Worm (Caenorhabditis elegans) whole organism, L4 larva: Measurements from ENCODE around the gene srsx-15.

Source experiments
- F10B5.3 ChIP-seq: sonication (generic microtip); optimal IDR thresholded peaks from 2 replicates; lab custom pipeline; 2016; ENCODE audit warnings: mild to moderate bottlenecking, missing genetic modification characterization, missing compliant biosample characterization
- F26F4.8 ChIP-seq: fragments of 200-800 bp; sonication (Bioruptor generic); conservative IDR thresholded peaks from 2 replicates; pipeline ENCODE4 v1.3.6; 2022; ENCODE audit warnings: missing genetic modification characterization, missing compliant biosample characterization
- F37D6.2 ChIP-seq: sonication (generic microtip); optimal IDR thresholded peaks from 2 replicates; lab custom pipeline; 2016; ENCODE audit warnings: mild to moderate bottlenecking, missing genetic modification characterization, missing compliant biosample characterization
- F49E8.2 ChIP-seq: sonication (generic microtip); optimal IDR thresholded peaks from 2 replicates; lab custom pipeline; 2016; ENCODE audit warnings: missing compliant biosample characterization, mild to moderate bottlenecking, missing genetic modification characterization, borderline replicate concordance
- Y48G9A.11 ChIP-seq: fragments of 200-800 bp; sonication (Bioruptor generic); IDR thresholded peaks from 2 replicates; pipeline ENCODE4 v1.3.6; 2022; ENCODE audit warnings: missing genetic modification reagents, missing genetic modification characterization, missing compliant biosample characterization
- aha-1 ChIP-seq: fragments of 150-350 bp; peaks from one replicate; lab custom pipeline; 2014; ENCODE audit warnings: missing biosample characterization, missing genetic modification characterization
- ceh-28 ChIP-seq: fragments of 150-350 bp; optimal IDR thresholded peaks from 2 replicates; lab custom pipeline; 2014; ENCODE audit warnings: missing biosample characterization, missing genetic modification reagents, missing genetic modification characterization
- ceh-32 ChIP-seq: sonication (generic microtip); optimal IDR thresholded peaks from 2 replicates; lab custom pipeline; 2016; ENCODE audit warnings: mild to moderate bottlenecking, missing genetic modification characterization, missing compliant biosample characterization; ENCODE audit not compliant: poor library complexity
- ctbp-1 ChIP-seq: fragments of 200-800 bp; sonication (Bioruptor generic); IDR thresholded peaks from 2 replicates; pipeline ENCODE4 v1.3.6; 2022; ENCODE audit warnings: missing genetic modification reagents, missing genetic modification characterization, missing compliant biosample characterization
- daf-16 ChIP-seq, 3 experiments: sonication (generic microtip); optimal IDR thresholded peaks; 2 replicates each; lab custom pipeline; 2016 to 2017; ENCODE audit warnings: missing genetic modification characterization in 3 of 3, missing genetic modification reagents in 3 of 3, mild to moderate bottlenecking in 2 of 3, missing compliant biosample characterization in 2 of 3, missing biosample characterization in 1 of 3, moderate library complexity in 1 of 3
- dmd-6 ChIP-seq: fragments of 200-800 bp; sonication (Bioruptor generic); IDR thresholded peaks from 2 replicates; pipeline ENCODE4 v1.3.6; 2022; ENCODE audit warnings: missing genetic modification reagents, missing genetic modification characterization, missing compliant biosample characterization
- dmd-8 ChIP-seq: fragments of 200-800 bp; sonication (Bioruptor generic); IDR thresholded peaks from 2 replicates; pipeline ENCODE4 v1.3.6; 2022; ENCODE audit warnings: missing genetic modification characterization, missing compliant biosample characterization
- duxl-1 ChIP-seq: sonication (generic microtip); optimal IDR thresholded peaks from 2 replicates; lab custom pipeline; 2016; ENCODE audit warnings: mild to moderate bottlenecking, missing genetic modification characterization, moderate library complexity, missing compliant biosample characterization; ENCODE audit not compliant: poor library complexity
- hif-1 ChIP-seq, 2 experiments: sonication (generic microtip); optimal IDR thresholded peaks; 2 replicates each; lab custom pipeline; 2016 to 2017; ENCODE audit warnings: missing compliant biosample characterization in 2 of 2, missing genetic modification characterization in 2 of 2, missing genetic modification reagents in 2 of 2, missing genotype in 2 of 2, mild to moderate bottlenecking in 1 of 2
- hlh-30 ChIP-seq: sonication (generic microtip); optimal IDR thresholded peaks from 2 replicates; lab custom pipeline; 2017; ENCODE audit warnings: antibody characterized with exemption, mild to moderate bottlenecking, missing genetic modification characterization, missing compliant biosample characterization; ENCODE audit not compliant: insufficient read depth
- hmg-1.1 ChIP-seq: fragments of 200-800 bp; sonication (Bioruptor generic); IDR thresholded peaks from 2 replicates; pipeline ENCODE4 v1.3.6; 2022; ENCODE audit warnings: missing genetic modification reagents, missing genetic modification characterization, missing compliant biosample characterization
- lin-15B ChIP-seq: fragments of 150-350 bp; sonication (generic microtip); optimal IDR thresholded peaks from 3 replicates; lab custom pipeline; 2014; ENCODE audit warnings: missing biosample characterization, missing genetic modification characterization
- lin-38 ChIP-seq: fragments of 200-800 bp; sonication (Bioruptor generic); IDR thresholded peaks from 2 replicates; pipeline ENCODE4 v1.3.6; 2022; ENCODE audit warnings: missing genetic modification reagents, missing genetic modification characterization, missing compliant biosample characterization
- lsy-2 ChIP-seq, 2 experiments: fragments of 150-350 bp in 1 of 2; sonication (generic microtip) in 1 of 2; optimal IDR thresholded peaks; 2 replicates each; lab custom pipeline; 2014 to 2017; ENCODE audit warnings: missing biosample characterization in 2 of 2, missing genetic modification characterization in 2 of 2
- mdl-1 ChIP-seq, 2 experiments: fragments of 150-350 bp in 1 of 2; sonication (generic microtip) in 1 of 2; optimal IDR thresholded peaks; 2 replicates each; lab custom pipeline; 2014 to 2017; ENCODE audit warnings: missing biosample characterization in 2 of 2, missing genetic modification characterization in 2 of 2
- mdt-29 ChIP-seq: fragments of 200-800 bp; sonication (Bioruptor generic); IDR thresholded peaks from 2 replicates; pipeline ENCODE4 v1.3.6; 2022; ENCODE audit warnings: missing genetic modification reagents, missing genetic modification characterization, missing compliant biosample characterization
- mes-2 ChIP-seq: sonication (generic microtip); optimal IDR thresholded peaks from 2 replicates; lab custom pipeline; 2016; ENCODE audit warnings: missing genotype, mild to moderate bottlenecking, missing genetic modification characterization, missing compliant biosample characterization; ENCODE audit not compliant: poor library complexity, severe bottlenecking
- mxl-2 ChIP-seq: fragments of 200-800 bp; sonication (Bioruptor generic); conservative IDR thresholded peaks from 2 replicates; pipeline ENCODE4 v1.3.6; 2022; ENCODE audit warnings: missing genetic modification reagents, missing genetic modification characterization, missing compliant biosample characterization
- nhr-102 ChIP-seq: sonication (generic microtip); optimal IDR thresholded peaks from 2 replicates; lab custom pipeline; 2016; ENCODE audit warnings: mild to moderate bottlenecking, missing genetic modification characterization, moderate library complexity, missing compliant biosample characterization
- nhr-6 ChIP-seq: fragments of 150-350 bp; optimal IDR thresholded peaks from 2 replicates; lab custom pipeline; 2014; ENCODE audit warnings: missing biosample characterization, missing genetic modification characterization
- nhr-77 ChIP-seq: fragments of 150-350 bp; optimal IDR thresholded peaks from 2 replicates; lab custom pipeline; 2014; ENCODE audit warnings: missing biosample characterization, missing genetic modification characterization
- php-3 ChIP-seq: fragments of 200-800 bp; sonication (Bioruptor generic); IDR thresholded peaks from 2 replicates; pipeline ENCODE4 v1.3.6; 2022; ENCODE audit warnings: missing genetic modification reagents, missing genetic modification characterization, missing compliant biosample characterization
- set-16 ChIP-seq: fragments of 200-800 bp; sonication (Bioruptor generic); IDR thresholded peaks from 2 replicates; pipeline ENCODE4 v1.3.6; 2022; ENCODE audit warnings: missing genetic modification reagents, missing genetic modification characterization, missing compliant biosample characterization
- tag-97 ChIP-seq: fragments of 200-800 bp; sonication (Bioruptor generic); IDR thresholded peaks from 2 replicates; pipeline ENCODE4 v1.3.6; 2022; ENCODE audit warnings: missing genetic modification characterization, missing compliant biosample characterization
- tra-1 ChIP-seq: fragments of 200-800 bp; sonication (Bioruptor generic); IDR thresholded peaks from 2 replicates; pipeline ENCODE4 v1.3.6; 2022; ENCODE audit warnings: missing genetic modification reagents, missing genetic modification characterization, missing compliant biosample characterization
- unc-62 ChIP-seq, 3 experiments: fragments of 150-350 bp in 1 of 3; sonication (generic microtip); optimal IDR thresholded peaks in 2 of 3; peaks in 1 of 3; 1 replicate in 1 of 3; 2 replicates in 2 of 3; lab custom pipeline; 2014 to 2017; ENCODE audit warnings: missing biosample characterization in 3 of 3, missing genetic modification characterization in 3 of 3, missing genetic modification reagents in 3 of 3, missing genotype in 1 of 3
- zfp-3 ChIP-seq: fragments of 200-800 bp; sonication (Bioruptor generic); conservative IDR thresholded peaks from 2 replicates; pipeline ENCODE4 v1.3.6; 2022; ENCODE audit warnings: missing genetic modification reagents, missing genetic modification characterization, missing compliant biosample characterization
- zip-2 ChIP-seq: fragments of 150-350 bp; optimal IDR thresholded peaks from 2 replicates; lab custom pipeline; 2014; ENCODE audit warnings: missing biosample characterization, missing genetic modification characterization

srsx-15 gene

ce11 chrIV:5580588-5581308 lies 42.9 kb downstream of the srsx-15 start (continued):
- no peak for TF ChIP-seq daf-16 (GFP tag; optimal IDR thresholded peaks at IDR 0.05; lab: Kevin White, UChicago)
- TF ChIP-seq daf-16 (tag; optimal IDR thresholded peaks at IDR 0.05; lab: Kevin White, UChicago): peak; percentile 65
- no peak for TF ChIP-seq tag-97 (GFP tag; lab: Robert Waterston, UW)
- no peak for TF ChIP-seq Y48G9A.11 (GFP tag; lab: Robert Waterston, UW)
- TF ChIP-seq F49E8.2 (tag; lab: Kevin White, UChicago): no peak
- TF ChIP-seq ctbp-1 (GFP tag; lab: Robert Waterston, UW): no peak
- no peak for TF ChIP-seq php-3 (GFP tag; lab: Robert Waterston, UW)
- no peak for TF ChIP-seq ceh-28
- TF ChIP-seq tra-1 (GFP tag; lab: Robert Waterston, UW): no peak
- no peak for TF ChIP-seq dmd-8 (GFP tag; lab: Robert Waterston, UW)
- no peak for TF ChIP-seq duxl-1 (tag; lab: Kevin White, UChicago)
- TF ChIP-seq zfp-3 (GFP tag; lab: Robert Waterston, UW): no peak
- TF ChIP-seq lin-15B: no peak
- TF ChIP-seq nhr-102 (tag; lab: Kevin White, UChicago): no peak
- TF ChIP-seq mdl-1 (tag; optimal IDR thresholded peaks at IDR 0.05; lab: Kevin White, UChicago): no peak
- TF ChIP-seq F26F4.8 (GFP tag; lab: Robert Waterston, UW): no peak
- no peak for TF ChIP-seq mes-2 (tag; lab: Kevin White, UChicago)
- no peak for TF ChIP-seq nhr-6 (tag; lab: Kevin White, UChicago)
- no peak for TF ChIP-seq ceh-32 (tag; lab: Kevin White, UChicago)
- TF ChIP-seq mdt-29 (GFP tag; lab: Robert Waterston, UW): no peak
- TF ChIP-seq lsy-2 (tag; optimal IDR thresholded peaks at IDR 0.05; lab: Kevin White, UChicago): no peak
- TF ChIP-seq dmd-6 (GFP tag; lab: Robert Waterston, UW): no peak
- peak; percentile 7 for TF ChIP-seq aha-1 (tag; lab: Kevin White, UChicago)
- TF ChIP-seq hlh-30 (tag; lab: Kevin White, UChicago): peak; percentile 45
- TF ChIP-seq lin-38 (GFP tag; lab: Robert Waterston, UW): no peak
- TF ChIP-seq hif-1 (tag; optimal IDR thresholded peaks at IDR 0.05; lab: Kevin White, UChicago): no peak
- peak in 1 of 2 experiments; percentile 95 for TF ChIP-seq unc-62 (GFP tag; optimal IDR thresholded peaks at IDR 0.05 in 1 of 2; lab: Kevin White, UChicago)
- no peak for TF ChIP-seq unc-62 (tag; optimal IDR thresholded peaks at IDR 0.05; lab: Kevin White, UChicago)
- TF ChIP-seq, all 104 proteins: peak for 6

DNA sequence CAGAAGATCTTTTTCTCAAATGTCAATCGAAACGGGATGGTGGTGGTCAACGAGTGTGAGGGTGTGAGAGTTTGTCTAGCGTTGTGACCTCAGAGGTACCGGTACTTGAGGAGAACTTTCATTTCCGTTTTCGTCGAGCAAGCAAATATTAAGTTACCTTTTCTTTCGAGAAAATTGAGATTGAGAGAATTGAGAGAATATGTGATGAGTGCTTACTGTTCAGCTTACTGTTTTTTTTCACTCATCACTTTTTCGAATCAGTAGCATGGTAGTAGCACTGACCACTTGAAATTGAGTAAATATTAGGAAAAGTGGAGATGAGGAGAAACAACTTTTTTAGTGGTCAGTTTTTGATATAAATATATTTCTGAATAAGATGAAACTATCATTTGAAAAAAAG lies 49.6 kb downstream of the srsx-15 start, which contains the start of gene T12E12.6:
Gene T12E12.6 (minus strand): TSS at position 101 of the 400 bp plus-strand sequence.
- no peak for TF ChIP-seq F37D6.2 (tag; lab: Kevin White, UChicago)
- TF ChIP-seq nhr-6 (tag; lab: Kevin White, UChicago): no peak
- no peak for TF ChIP-seq F10B5.3
- TF ChIP-seq nhr-77 (tag; lab: Kevin White, UChicago): no peak
- no peak for TF ChIP-seq set-16
- TF ChIP-seq daf-16 (GFP tag; optimal IDR thresholded peaks at IDR 0.05; lab: Kevin White, UChicago): no peak
- TF ChIP-seq daf-16 (tag; optimal IDR thresholded peaks at IDR 0.05; lab: Kevin White, UChicago): no peak
- TF ChIP-seq mxl-2 (GFP tag; lab: Robert Waterston, UW): no peak
- no peak for TF ChIP-seq hmg-1.1 (GFP tag; lab: Robert Waterston, UW)
- no peak for TF ChIP-seq tra-1 (GFP tag; lab: Robert Waterston, UW)
- TF ChIP-seq, all 104 proteins: peak for 0

DNA sequence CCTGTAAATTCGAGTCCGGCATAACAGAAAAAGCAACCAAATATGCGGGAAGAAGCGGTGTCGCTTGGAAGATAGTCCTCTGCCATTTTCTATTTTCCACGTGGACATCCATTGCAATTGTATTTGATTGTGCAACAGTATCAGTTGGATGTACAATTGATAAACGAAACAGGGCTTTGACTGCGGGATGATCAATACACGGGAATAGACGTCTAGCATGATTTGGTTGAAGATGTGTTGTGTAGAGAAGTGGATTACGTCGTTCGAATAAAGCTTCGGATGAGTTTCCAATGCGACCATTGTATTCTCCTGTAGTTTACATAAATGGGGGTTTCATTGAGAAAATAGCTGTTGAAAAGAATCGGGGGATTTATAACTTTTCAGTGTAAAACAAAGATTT lies 50.9 kb downstream of the srsx-15 start:
- TF ChIP-seq unc-62 (GFP tag; optimal IDR thresholded peaks at IDR 0.05 in 1 of 2; lab: Kevin White, UChicago) (peak in 1 of 2 experiments; percentile 93), unc-62 (tag; optimal IDR thresholded peaks at IDR 0.05; lab: Kevin White, UChicago) (no peak), zip-2 (tag; lab: Kevin White, UChicago) (no peak)
